Fruit fly (Drosophila melanogaster): ENCODE results near the gene CG15456.

dm6 chrX:20390706-20391105 is 36.1 kb downstream of the CG15456 start, which contains the start of gene jb:
- no peak for TF ChIP-seq CG8478 (optimal IDR thresholded peaks at IDR 0.05)
- no peak for TF ChIP-seq usp (GFP tag; optimal IDR thresholded peaks at IDR 0.05)
- TF ChIP-seq psq (optimal IDR thresholded peaks at IDR 0.05) = no peak
- TF ChIP-seq EcR (GFP tag; optimal IDR thresholded peaks at IDR 0.05) = no peak
- TF ChIP-seq pan (optimal IDR thresholded peaks at IDR 0.05) = no peak

Measured in whole organism.